Fruit fly (Drosophila melanogaster) whole organism, prepupa: ENCODE results near the gene Twdlalpha.

ENCODE experiments used
- Blimp-1 ChIP-seq: fragments of 200-800 bp; sonication (Bioruptor generic); optimal IDR thresholded peaks from 3 replicates; lab custom pipeline; 2017; ENCODE audit warnings: missing biosample characterization, missing genetic modification characterization, mild to moderate bottlenecking, moderate library complexity, missing genetic modification reagents
- CG10669 ChIP-seq: fragments of 200-800 bp; sonication (Bioruptor generic); optimal IDR thresholded peaks from 3 replicates; lab custom pipeline; 2018; ENCODE audit warnings: missing biosample characterization, mild to moderate bottlenecking, missing genetic modification characterization, moderate library complexity
- CG11294 ChIP-seq: fragments of 200-800 bp; sonication (Bioruptor generic); IDR thresholded peaks from 2 replicates; pipeline ENCODE4 v1.3.6; 2022; ENCODE audit warnings: missing biosample characterization, missing genetic modification characterization
- CG11902 ChIP-seq: fragments of 200-800 bp; sonication (Bioruptor generic); optimal IDR thresholded peaks from 3 replicates; lab custom pipeline; 2016; ENCODE audit warnings: missing biosample characterization, missing genetic modification characterization
- CG15336 ChIP-seq: fragments of 200-800 bp; sonication (Bioruptor generic); IDR thresholded peaks from 2 replicates; pipeline ENCODE4 v1.3.6; 2022; ENCODE audit warnings: missing biosample characterization, missing genetic modification characterization
- CG16779 ChIP-seq: fragments of 200-800 bp; sonication (Bioruptor generic); optimal IDR thresholded peaks from 3 replicates; lab custom pipeline; 2017; ENCODE audit warnings: missing biosample characterization, mild to moderate bottlenecking, missing genetic modification characterization
- CG3032 ChIP-seq: fragments of 200-800 bp; optimal IDR thresholded peaks from 2 replicates; lab custom pipeline; 2019; ENCODE audit warnings: missing biosample characterization, mild to moderate bottlenecking, missing genetic modification characterization, moderate library complexity
- CG32006 ChIP-seq: fragments of 200-800 bp; sonication (Bioruptor generic); optimal IDR thresholded peaks from 3 replicates; lab custom pipeline; 2017; ENCODE audit warnings: missing biosample characterization, mild to moderate bottlenecking, missing genetic modification characterization
- CG34406 ChIP-seq: fragments of 200-800 bp; sonication (Bioruptor generic); optimal IDR thresholded peaks from 3 replicates; lab custom pipeline; 2016; ENCODE audit warnings: missing biosample characterization, missing genetic modification characterization
- CG3919 ChIP-seq: fragments of 200-800 bp; sonication (Bioruptor generic); optimal IDR thresholded peaks from 3 replicates; lab custom pipeline; 2016; ENCODE audit warnings: missing biosample characterization, missing genetic modification characterization
- CG4318 ChIP-seq: fragments of 200-800 bp; sonication (Bioruptor generic); optimal IDR thresholded peaks from 3 replicates; lab custom pipeline; 2017; ENCODE audit warnings: missing biosample characterization, mild to moderate bottlenecking, missing genetic modification characterization
- CG6163 ChIP-seq: fragments of 200-800 bp; sonication (Bioruptor generic); IDR thresholded peaks from 3 replicates; pipeline ENCODE4 v1.3.6; 2022; ENCODE audit warnings: missing biosample characterization, missing genetic modification characterization
- CG6808 ChIP-seq: fragments of 200-800 bp; sonication (Bioruptor generic); optimal IDR thresholded peaks from 3 replicates; lab custom pipeline; 2017; ENCODE audit warnings: missing biosample characterization, missing genetic modification characterization, mild to moderate bottlenecking, moderate library complexity, missing genetic modification reagents
- CG6854 ChIP-seq: fragments of 200-800 bp; sonication (Bioruptor generic); optimal IDR thresholded peaks from 2 replicates; lab custom pipeline; 2017; ENCODE audit warnings: missing biosample characterization, mild to moderate bottlenecking, missing genetic modification characterization
- CG7368 ChIP-seq: fragments of 200-800 bp; sonication (Bioruptor generic); optimal IDR thresholded peaks from 3 replicates; lab custom pipeline; 2016; ENCODE audit warnings: missing biosample characterization, missing genetic modification characterization
- CG8119 ChIP-seq: fragments of 200-800 bp; sonication (Bioruptor generic); IDR thresholded peaks from 3 replicates; pipeline ENCODE4 v1.3.6; 2022; ENCODE audit warnings: missing biosample characterization, missing genetic modification characterization
- CG8319 ChIP-seq: fragments of 200-800 bp; sonication (Bioruptor generic); optimal IDR thresholded peaks from 3 replicates; lab custom pipeline; 2016; ENCODE audit warnings: missing biosample characterization, missing genetic modification characterization
- CG8632 ChIP-seq: fragments of 200-800 bp; sonication (Bioruptor generic); optimal IDR thresholded peaks from 3 replicates; lab custom pipeline; 2016; ENCODE audit warnings: missing biosample characterization, missing genetic modification characterization
- Eip75B ChIP-seq: fragments of 200-800 bp; sonication (Bioruptor generic); optimal IDR thresholded peaks from 3 replicates; lab custom pipeline; 2016; ENCODE audit warnings: missing biosample characterization, missing genetic modification characterization
- Eip78C ChIP-seq: fragments of 200-800 bp; sonication (Bioruptor generic); peaks from one replicate; lab custom pipeline; 2016; ENCODE audit warnings: missing biosample characterization, missing genetic modification characterization
- Eip93F ChIP-seq: fragments of 200-800 bp; sonication (Bioruptor generic); optimal IDR thresholded peaks from 2 replicates; lab custom pipeline; 2016; ENCODE audit warnings: missing biosample characterization, mild to moderate bottlenecking, missing genetic modification characterization
- Gug ChIP-seq: fragments of 200-800 bp; sonication (Bioruptor generic); IDR thresholded peaks from 2 replicates; pipeline ENCODE4 v1.3.6; 2022; ENCODE audit warnings: missing biosample characterization, missing genetic modification characterization
- Hr4 ChIP-seq: fragments of 200-800 bp; sonication (Bioruptor generic); optimal IDR thresholded peaks from 3 replicates; lab custom pipeline; 2016; ENCODE audit warnings: missing biosample characterization, missing genetic modification characterization
- OdsH ChIP-seq: fragments of 200-800 bp; sonication (Bioruptor generic); optimal IDR thresholded peaks from 3 replicates; lab custom pipeline; 2016; ENCODE audit warnings: missing biosample characterization, missing genetic modification characterization
- Sox102F ChIP-seq: fragments of 200-800 bp; sonication (Bioruptor generic); optimal IDR thresholded peaks from 2 replicates; lab custom pipeline; 2016; ENCODE audit warnings: missing biosample characterization, mild to moderate bottlenecking, missing genetic modification characterization
- Sox15 ChIP-seq: fragments of 200-800 bp; sonication (Bioruptor generic); optimal IDR thresholded peaks from 3 replicates; lab custom pipeline; 2016; ENCODE audit warnings: missing biosample characterization, missing genetic modification characterization
- acj6 ChIP-seq: fragments of 200-800 bp; sonication (Bioruptor generic); optimal IDR thresholded peaks from 3 replicates; lab custom pipeline; 2016; ENCODE audit warnings: missing biosample characterization, missing genetic modification characterization
- dac ChIP-seq: fragments of 200-800 bp; sonication (Bioruptor generic); optimal IDR thresholded peaks from 2 replicates; lab custom pipeline; 2017; ENCODE audit warnings: missing biosample characterization, mild to moderate bottlenecking, missing genetic modification characterization
- dsx ChIP-seq: fragments of 200-800 bp; optimal IDR thresholded peaks from 3 replicates; lab custom pipeline; 2019; ENCODE audit warnings: missing biosample characterization, mild to moderate bottlenecking, missing genetic modification characterization, moderate library complexity; ENCODE audit not compliant: poor library complexity, severe bottlenecking
- eg ChIP-seq: fragments of 200-800 bp; sonication (Bioruptor generic); IDR thresholded peaks from 3 replicates; pipeline ENCODE4 v1.3.6; 2022; ENCODE audit warnings: missing biosample characterization, missing genetic modification characterization
- fd59A ChIP-seq: fragments of 200-800 bp; sonication (Bioruptor generic); optimal IDR thresholded peaks from 2 replicates; lab custom pipeline; 2017; ENCODE audit warnings: missing biosample characterization, mild to moderate bottlenecking, missing genetic modification characterization, missing genetic modification reagents
- fkh ChIP-seq: fragments of 200-800 bp; sonication (Bioruptor generic); optimal IDR thresholded peaks from 3 replicates; lab custom pipeline; 2017; ENCODE audit warnings: missing biosample characterization, mild to moderate bottlenecking, missing genetic modification characterization, moderate library complexity
- lz ChIP-seq: fragments of 200-800 bp; sonication (Bioruptor generic); optimal IDR thresholded peaks from 3 replicates; lab custom pipeline; 2016; ENCODE audit warnings: missing biosample characterization, missing genetic modification characterization
- net ChIP-seq: fragments of 200-800 bp; sonication (Bioruptor generic); optimal IDR thresholded peaks from 3 replicates; lab custom pipeline; 2016; ENCODE audit warnings: missing biosample characterization, missing genetic modification characterization
- pdm3 ChIP-seq: fragments of 200-800 bp; sonication (Bioruptor generic); optimal IDR thresholded peaks from 3 replicates; lab custom pipeline; 2016; ENCODE audit warnings: missing biosample characterization, missing genetic modification characterization
- salr ChIP-seq, 2 experiments: fragments of 200-800 bp; sonication (Bioruptor generic); optimal IDR thresholded peaks; 3 replicates each; lab custom pipeline; 2016 to 2018; ENCODE audit warnings: missing biosample characterization in 2 of 2, missing genetic modification characterization in 2 of 2, mild to moderate bottlenecking in 1 of 2
- spab ChIP-seq: fragments of 200-800 bp; sonication (Bioruptor generic); optimal IDR thresholded peaks from 2 replicates; lab custom pipeline; 2017; ENCODE audit warnings: missing biosample characterization, mild to moderate bottlenecking, missing genetic modification characterization, missing genetic modification reagents
- ss ChIP-seq, 2 experiments: fragments of 200-800 bp; sonication (Bioruptor generic); optimal IDR thresholded peaks; 2 replicates in 1 of 2; 3 replicates in 1 of 2; lab custom pipeline; 2017 to 2018; ENCODE audit warnings: mild to moderate bottlenecking in 2 of 2, missing biosample characterization in 2 of 2, missing genetic modification characterization in 2 of 2, moderate library complexity in 1 of 2
- svp ChIP-seq: fragments of 200-800 bp; sonication (Bioruptor generic); peaks from one replicate; lab custom pipeline; 2016; ENCODE audit warnings: missing biosample characterization, missing genetic modification characterization
- vri ChIP-seq: fragments of 200-800 bp; sonication (Bioruptor generic); optimal IDR thresholded peaks from 3 replicates; lab custom pipeline; 2016; ENCODE audit warnings: missing biosample characterization, mild to moderate bottlenecking, missing genetic modification characterization

The Twdlalpha gene

dm6 chrX:16778138-16778672, 35.6 kb downstream of the Twdlalpha start (continued):
- no peak for TF ChIP-seq Eip93F (GFP tag; lab: Kevin White, UChicago)
- no peak for TF ChIP-seq vri (GFP tag; lab: Kevin White, UChicago)
- TF ChIP-seq pdm3 (GFP tag; lab: Kevin White, UChicago): peak; percentile 32
- TF ChIP-seq Blimp-1: no peak
- no peak for TF ChIP-seq CG6854 (GFP tag; lab: Kevin White, UChicago)
- no peak for TF ChIP-seq CG8632 (GFP tag; lab: Kevin White, UChicago)
- no peak for TF ChIP-seq fd59A (GFP tag; lab: Kevin White, UChicago)

dm6 chrX:16780244-16780643, 37.6 kb downstream of the Twdlalpha start:
- TF ChIP-seq fkh (GFP tag; lab: Kevin White, UChicago) (peak; percentile 17), CG3032 (tag; lab: Kevin White, UChicago) (no peak), CG10669 (GFP tag; lab: Kevin White, UChicago) (no peak)

- TF ChIP-seq Hr4 (GFP tag; lab: Kevin White, UChicago) (peak; percentile 8), CG7368 (GFP tag; lab: Kevin White, UChicago) (no peak), ss (GFP tag; optimal IDR thresholded peaks at IDR 0.05; lab: Kevin White, UChicago) (no peak), CG4318 (GFP tag; lab: Kevin White, UChicago) (no peak), Eip78C (GFP tag; lab: Kevin White, UChicago) (peak; percentile 57), CG11294 (no peak), CG8319 (GFP tag; lab: Kevin White, UChicago) (no peak), acj6 (no peak), Blimp-1 (no peak), pdm3 (GFP tag; lab: Kevin White, UChicago) (no peak), CG34406 (GFP tag; lab: Kevin White, UChicago) (no peak), dsx (GFP tag; lab: Kevin White, UChicago) (no peak), CG11902 (GFP tag; lab: Kevin White, UChicago) (no peak), net (GFP tag; lab: Kevin White, UChicago) (no peak), CG3919 (GFP tag; lab: Kevin White, UChicago) (no peak), dac (GFP tag; lab: Kevin White, UChicago) (no peak), CG6808 (GFP tag; lab: Kevin White, UChicago) (no peak), Sox15 (GFP tag; lab: Kevin White, UChicago) (no peak), CG6163 (GFP tag; lab: Robert Waterston, UW) (0 out of 3 replicates have a peak, but pooled peaks have one; percentile 7), CG8119 (GFP tag; lab: Robert Waterston, UW) (no peak), lz (GFP tag; lab: Kevin White, UChicago) (no peak), fkh (GFP tag; lab: Kevin White, UChicago) (no peak), Gug (GFP tag; lab: Robert Waterston, UW) (no peak), Eip93F (GFP tag; lab: Kevin White, UChicago) (no peak), CG32006 (GFP tag; lab: Kevin White, UChicago) (peak; percentile 35), CG15336 (peak; percentile 40; the same call in 1 of the 2 replicates), svp (GFP tag; lab: Kevin White, UChicago) (no peak), spab (GFP tag; lab: Kevin White, UChicago) (no peak), CG3032 (tag; lab: Kevin White, UChicago) (no peak), CG16779 (tag; lab: Kevin White, UChicago) (no peak), eg (peak; percentile 42), Eip75B (GFP tag; lab: Kevin White, UChicago) (no peak), OdsH (GFP tag; lab: Kevin White, UChicago) (no peak), Sox102F (no peak), salr (GFP tag; optimal IDR thresholded peaks at IDR 0.05; lab: Kevin White, UChicago) (no peak)
These were observed 38.4 kb downstream of the Twdlalpha start for dm6 chrX:16781055-16781454.
